Worm (Caenorhabditis elegans) whole organism, young adult: ENCODE measurements around the gene bath-37.

Experiments
- B0019.2 ChIP-seq: fragments of 200-800 bp; sonication (Bioruptor generic); conservative IDR thresholded peaks from 2 replicates; pipeline ENCODE4 v1.3.6; 2022; ENCODE audit warnings: missing genetic modification reagents, missing genetic modification characterization, missing compliant biosample characterization
- B0336.3 ChIP-seq: fragments of 200-800 bp; sonication (Bioruptor generic); IDR thresholded peaks from 2 replicates; pipeline ENCODE4 v1.3.6; 2022; ENCODE audit warnings: missing genetic modification characterization, missing compliant biosample characterization
- D2030.7 ChIP-seq: fragments of 200-800 bp; sonication (Bioruptor generic); IDR thresholded peaks from 2 replicates; pipeline ENCODE4 v1.3.6; 2022; ENCODE audit warnings: missing genetic modification reagents, missing genetic modification characterization, missing compliant biosample characterization
- F10E7.11 ChIP-seq: sonication (generic microtip); optimal IDR thresholded peaks from 2 replicates; lab custom pipeline; 2017; ENCODE audit warnings: mild to moderate bottlenecking, missing genetic modification characterization, moderate library complexity, missing compliant biosample characterization
- F22D6.2 ChIP-seq: sonication (generic microtip); optimal IDR thresholded peaks from 2 replicates; lab custom pipeline; 2016; ENCODE audit warnings: mild to moderate bottlenecking, missing genetic modification characterization, missing compliant biosample characterization
- F23B12.7 ChIP-seq: sonication (generic microtip); optimal IDR thresholded peaks from 2 replicates; lab custom pipeline; 2017; ENCODE audit warnings: missing genetic modification characterization, mild to moderate bottlenecking, missing compliant biosample characterization, antibody characterized with exemption, moderate library complexity; ENCODE audit not compliant: insufficient read depth
- F33H1.4 ChIP-seq: fragments of 200-800 bp; sonication (Bioruptor generic); IDR thresholded peaks from 2 replicates; pipeline ENCODE4 v1.3.6; 2022; ENCODE audit warnings: missing genetic modification reagents, missing genetic modification characterization, missing compliant biosample characterization
- F57C9.4 ChIP-seq: sonication (generic microtip); optimal IDR thresholded peaks from 2 replicates; lab custom pipeline; 2017; ENCODE audit warnings: mild to moderate bottlenecking, missing genetic modification characterization, missing compliant biosample characterization
- K12H6.12 ChIP-seq: fragments of 200-800 bp; sonication (Bioruptor generic); optimal IDR thresholded peaks from 2 replicates; lab custom pipeline; 2018; ENCODE audit warnings: mild to moderate bottlenecking, missing genetic modification characterization, missing compliant biosample characterization
- T07F8.4 ChIP-seq: sonication (generic microtip); optimal IDR thresholded peaks from 2 replicates; lab custom pipeline; 2016; ENCODE audit warnings: mild to moderate bottlenecking, missing genetic modification characterization, moderate library complexity, missing compliant biosample characterization
- Y53G8AR.9 ChIP-seq: fragments of 200-800 bp; sonication (Bioruptor generic); conservative IDR thresholded peaks from 2 replicates; pipeline ENCODE4 v1.3.6; 2022; ENCODE audit warnings: missing genetic modification reagents, missing genetic modification characterization, missing compliant biosample characterization
- Y79H2A.3 ChIP-seq: fragments of 200-800 bp; sonication (Bioruptor generic); conservative IDR thresholded peaks from 2 replicates; pipeline ENCODE4 v1.3.6; 2022; ENCODE audit warnings: missing genetic modification reagents, missing genetic modification characterization, missing compliant biosample characterization
- aptf-2 ChIP-seq: fragments of 200-800 bp; sonication (Bioruptor generic); conservative IDR thresholded peaks from 2 replicates; pipeline ENCODE4 v1.3.6; 2022; ENCODE audit warnings: missing genetic modification reagents, missing genetic modification characterization, missing compliant biosample characterization
- attf-3 ChIP-seq: fragments of 200-800 bp; sonication (Bioruptor generic); conservative IDR thresholded peaks from 2 replicates; pipeline ENCODE4 v1.3.6; 2022; ENCODE audit warnings: missing genetic modification reagents, missing genetic modification characterization, missing compliant biosample characterization
- attf-5 ChIP-seq: fragments of 200-800 bp; sonication (Bioruptor generic); optimal IDR thresholded peaks from 2 replicates; lab custom pipeline; 2018; ENCODE audit warnings: mild to moderate bottlenecking, missing genetic modification characterization, missing compliant biosample characterization
- bed-1 ChIP-seq: fragments of 200-800 bp; sonication (Bioruptor generic); IDR thresholded peaks from 2 replicates; pipeline ENCODE4 v1.3.6; 2022; ENCODE audit warnings: missing genetic modification reagents, missing genetic modification characterization, missing compliant biosample characterization
- bed-2 ChIP-seq: fragments of 200-800 bp; sonication (Bioruptor generic); IDR thresholded peaks from 2 replicates; pipeline ENCODE4 v1.3.6; 2022; ENCODE audit warnings: missing genetic modification reagents, missing genetic modification characterization, missing compliant biosample characterization
- cebp-1 ChIP-seq, 2 experiments: fragments of 200-800 bp in 1 of 2; sonication (Bioruptor generic) in 1 of 2; sonication (generic microtip) in 1 of 2; IDR thresholded peaks in 1 of 2; optimal IDR thresholded peaks in 1 of 2; 2 replicates each; pipeline versions ENCODE4 v1.3.6 to Lab custom; 2017 to 2022; ENCODE audit warnings: missing compliant biosample characterization in 2 of 2, missing genetic modification characterization in 2 of 2, mild to moderate bottlenecking in 1 of 2, missing genetic modification reagents in 1 of 2, moderate library complexity in 1 of 2
- ceh-100 ChIP-seq: fragments of 200-800 bp; sonication (Bioruptor generic); IDR thresholded peaks from 2 replicates; pipeline ENCODE4 v1.3.6; 2022; ENCODE audit warnings: missing genetic modification reagents, missing genetic modification characterization, missing compliant biosample characterization
- ceh-40 ChIP-seq: fragments of 200-800 bp; sonication (Bioruptor generic); IDR thresholded peaks from 2 replicates; pipeline ENCODE4 v1.3.6; 2022; ENCODE audit warnings: missing genetic modification characterization, missing compliant biosample characterization
- ceh-91 ChIP-seq: fragments of 200-800 bp; sonication (Bioruptor generic); IDR thresholded peaks from 2 replicates; pipeline ENCODE4 v1.3.6; 2022; ENCODE audit warnings: missing genetic modification reagents, missing genetic modification characterization, missing compliant biosample characterization
- dpl-1 ChIP-seq: fragments of 150-350 bp; optimal IDR thresholded peaks from 2 replicates; lab custom pipeline; 2014; ENCODE audit warnings: missing biosample characterization, missing genetic modification reagents, missing genetic modification characterization
- ekl-4 ChIP-seq: fragments of 200-800 bp; sonication (Bioruptor generic); IDR thresholded peaks from 2 replicates; pipeline ENCODE4 v1.3.6; 2022; ENCODE audit warnings: missing genetic modification reagents, missing genetic modification characterization, missing compliant biosample characterization
- gei-17 ChIP-seq: fragments of 200-800 bp; sonication (Bioruptor generic); optimal IDR thresholded peaks from 2 replicates; lab custom pipeline; 2018; ENCODE audit warnings: mild to moderate bottlenecking, missing genetic modification characterization, missing compliant biosample characterization
- him-1 ChIP-seq: sonication (generic microtip); optimal IDR thresholded peaks from 2 replicates; lab custom pipeline; 2016; ENCODE audit warnings: missing genotype, missing genetic modification reagents, missing genetic modification characterization, missing compliant biosample characterization
- let-607 ChIP-seq, 2 experiments: fragments of 200-800 bp in 1 of 2; sonication (Bioruptor generic) in 1 of 2; sonication (generic microtip) in 1 of 2; optimal IDR thresholded peaks; 2 replicates each; lab custom pipeline; 2016 to 2018; ENCODE audit warnings: mild to moderate bottlenecking in 2 of 2, missing compliant biosample characterization in 2 of 2, missing genetic modification characterization in 2 of 2, moderate library complexity in 2 of 2, missing genotype in 1 of 2
- lin-35 ChIP-seq, 3 experiments: fragments of 150-350 bp in 2 of 3; sonication (generic microtip) in 1 of 3; optimal IDR thresholded peaks; 2 replicates each; lab custom pipeline; 2014 to 2018; ENCODE audit warnings: missing biosample characterization in 3 of 3, missing genetic modification characterization in 3 of 3, missing genetic modification reagents in 3 of 3
- lin-54 ChIP-seq: fragments of 200-800 bp; sonication (Bioruptor generic); optimal IDR thresholded peaks from 2 replicates; lab custom pipeline; 2018; ENCODE audit warnings: mild to moderate bottlenecking, missing genetic modification characterization, missing compliant biosample characterization
- lsl-1 ChIP-seq: fragments of 200-800 bp; sonication (Bioruptor generic); optimal IDR thresholded peaks from 2 replicates; lab custom pipeline; 2018; ENCODE audit warnings: mild to moderate bottlenecking, missing genetic modification characterization, moderate library complexity, missing compliant biosample characterization
- madf-10 ChIP-seq: sonication (generic microtip); optimal IDR thresholded peaks from 2 replicates; lab custom pipeline; 2016; ENCODE audit warnings: mild to moderate bottlenecking, missing genetic modification characterization, missing compliant biosample characterization
- madf-6 ChIP-seq: fragments of 200-800 bp; sonication (Bioruptor generic); IDR thresholded peaks from 2 replicates; pipeline ENCODE4 v1.3.6; 2022; ENCODE audit warnings: missing genetic modification reagents, missing genetic modification characterization, missing compliant biosample characterization
- mcd-1 ChIP-seq: fragments of 200-800 bp; sonication (Bioruptor generic); IDR thresholded peaks from 2 replicates; pipeline ENCODE4 v1.3.6; 2022; ENCODE audit warnings: missing genetic modification reagents, missing genetic modification characterization, missing compliant biosample characterization
- snpc-4 ChIP-seq, 5 experiments: fragments of 150-350 bp in 1 of 5; sonication (generic microtip) in 4 of 5; optimal IDR thresholded peaks; 2 replicates each; lab custom pipeline; 2014 to 2018; ENCODE audit warnings: missing genetic modification characterization in 5 of 5, missing biosample characterization in 3 of 5, antibody characterized with exemption in 2 of 5, mild to moderate bottlenecking in 2 of 5, missing compliant biosample characterization in 2 of 5, missing genotype in 2 of 5, moderate library complexity in 2 of 5, missing genetic modification reagents in 1 of 5
- somi-1 ChIP-seq: fragments of 200-800 bp; sonication (Bioruptor generic); optimal IDR thresholded peaks from 2 replicates; lab custom pipeline; 2018; ENCODE audit warnings: mild to moderate bottlenecking, missing genetic modification characterization, missing compliant biosample characterization
- tbp1 ChIP-seq: fragments of 200-800 bp; sonication (Bioruptor generic); optimal IDR thresholded peaks from 2 replicates; lab custom pipeline; 2018; ENCODE audit warnings: mild to moderate bottlenecking, missing genetic modification characterization, missing compliant biosample characterization
- tbx-9 ChIP-seq: sonication (generic microtip); optimal IDR thresholded peaks from 2 replicates; lab custom pipeline; 2016; ENCODE audit warnings: borderline replicate concordance, missing genetic modification characterization, inconsistent platforms, missing compliant biosample characterization
- ztf-26 ChIP-seq: sonication (generic microtip); optimal IDR thresholded peaks from 2 replicates; lab custom pipeline; 2017; ENCODE audit warnings: missing genetic modification characterization, missing compliant biosample characterization
- ztf-6 ChIP-seq: fragments of 200-800 bp; sonication (Bioruptor generic); IDR thresholded peaks from 2 replicates; pipeline ENCODE4 v1.3.6; 2022; ENCODE audit warnings: missing genetic modification reagents, missing genetic modification characterization, missing compliant biosample characterization

Gene bath-37

ce11 chrIV:12057508-12057907, 11.2 kb upstream of the bath-37 start, which contains the start of gene K08E4.3 (continued):
- TF ChIP-seq D2030.7 (GFP tag; lab: Robert Waterston, UW), result no peak

- TF ChIP-seq F22D6.2 (tag; lab: Kevin White, UChicago) (no peak), bed-2 (GFP tag; lab: Robert Waterston, UW) (no peak), lin-54 (GFP tag; lab: Kevin White, UChicago) (no peak), B0019.2 (GFP tag; lab: Robert Waterston, UW) (no peak), madf-6 (GFP tag; lab: Robert Waterston, UW) (no peak), tbx-9 (tag; lab: Kevin White, UChicago) (no peak), dpl-1 (GFP tag; lab: Kevin White, UChicago) (no peak), ekl-4 (GFP tag; lab: Robert Waterston, UW) (no peak)
Observed at ce11 chrIV:12061229-12061628, 7.5 kb upstream of the bath-37 start, which contains the start of gene K08E4.8. TSS of gene K08E4.8 (minus strand) at chrIV:12061329.

DNA sequence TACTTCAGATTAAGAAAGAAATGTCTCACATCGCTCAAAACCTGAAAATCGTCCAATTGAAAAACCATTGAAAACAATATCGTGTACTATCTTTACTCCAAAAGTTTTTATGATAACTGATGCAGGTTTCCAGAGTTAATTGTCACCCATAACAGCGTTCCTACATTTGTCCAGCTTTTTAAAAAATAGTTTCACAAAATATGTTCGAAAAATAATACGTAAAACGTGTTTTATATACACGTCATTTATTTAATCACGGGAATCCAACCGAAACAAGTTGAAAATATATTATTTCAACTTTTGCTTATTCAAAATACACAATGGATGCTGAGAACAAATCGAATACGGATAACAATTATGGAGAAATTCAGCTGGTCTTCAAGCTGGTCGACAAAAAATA, 6.8 kb downstream of the bath-37 start, which contains the start of gene K08E4.7:
Gene K08E4.7 (plus strand): TSS at position 301 of the 400 bp plus-strand sequence.
- no peak for TF ChIP-seq F57C9.4
- no peak for TF ChIP-seq him-1
- TF ChIP-seq ztf-6 (GFP tag; lab: Robert Waterston, UW), result no peak
- no peak for TF ChIP-seq Y79H2A.3 (GFP tag; lab: Robert Waterston, UW)
- no peak for TF ChIP-seq ceh-40 (GFP tag; lab: Robert Waterston, UW)
- no peak for TF ChIP-seq tbp1 (GFP tag; lab: Kevin White, UChicago)
- TF ChIP-seq B0336.3 (GFP tag; lab: Robert Waterston, UW), result no peak
- TF ChIP-seq somi-1 (GFP tag; lab: Kevin White, UChicago), result no peak
- no peak for TF ChIP-seq T07F8.4
- TF ChIP-seq Y53G8AR.9, result no peak
- no peak for TF ChIP-seq gei-17 (GFP tag; lab: Kevin White, UChicago)

DNA sequence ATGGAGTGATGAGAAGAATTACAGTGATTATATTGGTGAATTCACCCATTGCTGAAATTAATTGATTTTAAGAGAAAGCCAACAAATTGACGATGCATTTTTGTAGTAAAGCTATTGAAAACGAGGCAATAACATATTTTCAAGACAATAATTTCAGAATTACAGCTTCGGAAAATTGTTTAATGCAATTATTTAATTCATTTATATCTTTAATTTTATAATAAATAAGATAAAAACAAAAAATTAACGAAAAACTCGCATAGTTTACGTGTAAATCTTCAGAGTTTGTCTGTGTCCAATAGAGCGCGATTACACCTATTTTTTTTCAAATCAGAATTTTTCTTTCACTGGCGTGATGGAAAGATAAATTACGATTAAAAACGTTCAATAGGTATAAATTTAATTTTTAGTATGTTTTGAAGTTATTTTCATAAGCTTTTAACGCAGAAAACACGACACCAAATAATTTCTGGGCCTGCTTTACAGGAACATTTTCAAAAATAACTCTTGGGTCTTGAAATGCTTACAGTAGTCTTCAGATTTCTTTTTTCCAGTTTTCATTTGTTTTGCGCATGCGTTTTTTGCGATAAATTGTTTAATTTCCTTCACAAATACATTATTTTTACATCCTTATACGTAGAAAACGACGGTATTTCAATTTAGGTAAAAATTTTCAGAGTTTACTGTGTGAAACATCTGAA, 9.6 kb downstream of the bath-37 start, which contains the start of gene tmed-1:
Gene tmed-1 (minus strand): TSS at position 51 of the 701 bp plus-strand sequence.
- TF ChIP-seq ztf-6 (GFP tag; lab: Robert Waterston, UW) (no peak), madf-6 (GFP tag; lab: Robert Waterston, UW) (peak; percentile 42; the same call in 1 of the 2 replicates), K12H6.12 (no peak), tbp1 (GFP tag; lab: Kevin White, UChicago) (no peak), ceh-91 (GFP tag; lab: Robert Waterston, UW) (0 out of 2 replicates have a peak, but pooled peaks have one; percentile 32), Y53G8AR.9 (no peak), ztf-26 (no peak), F33H1.4 (peak; percentile 62), F10E7.11 (no peak), lsl-1 (GFP tag; lab: Kevin White, UChicago) (peak; percentile 66), somi-1 (GFP tag; lab: Kevin White, UChicago) (no peak), let-607 (tag; optimal IDR thresholded peaks at IDR 0.05; lab: Kevin White, UChicago) (no peak)

ce11 chrIV:12078907-12079523, 10.3 kb downstream of the bath-37 start, which contains the start of gene lex-1:
TSS of gene lex-1 (plus strand) at chrIV:12079473.
- TF ChIP-seq snpc-4 (GFP tag; optimal IDR thresholded peaks at IDR 0.05; lab: Kevin White, UChicago) (no peak), snpc-4 (tag; optimal IDR thresholded peaks at IDR 0.05; lab: Kevin White, UChicago) (no peak), F23B12.7 (tag; lab: Kevin White, UChicago) (no peak), ceh-100 (GFP tag; lab: Robert Waterston, UW) (no peak), mcd-1 (GFP tag; lab: Robert Waterston, UW) (peak; percentile 71), attf-5 (peak; percentile 61), him-1 (no peak), attf-3 (GFP tag; lab: Robert Waterston, UW) (no peak), aptf-2 (GFP tag; lab: Robert Waterston, UW) (no peak), madf-10 (tag; lab: Kevin White, UChicago) (no peak), bed-1 (GFP tag; lab: Robert Waterston, UW) (no peak), tbp1 (GFP tag; lab: Kevin White, UChicago) (no peak), cebp-1 (GFP tag; IDR thresholded peaks at IDR 0.05; lab: Robert Waterston, UW) (no peak), cebp-1 (tag; optimal IDR thresholded peaks at IDR 0.05; lab: Kevin White, UChicago) (no peak), madf-6 (GFP tag; lab: Robert Waterston, UW) (no peak), lin-35 (GFP tag; optimal IDR thresholded peaks at IDR 0.05; lab: Kevin White, UChicago) (peak in 1 of 3 experiments; percentile 21)
